Fruit fly (Drosophila melanogaster): ENCODE data around the gene MsrA.

The MsrA gene

dm6 chr3L:15510787-15511186, at the start of gene MsrA:
TSS of gene MsrA (plus strand) at chr3L:15511052.
- TF ChIP-seq Myc (optimal IDR thresholded peaks at IDR 0.05) (no peak), psq (optimal IDR thresholded peaks at IDR 0.05) (no peak), ttk (optimal IDR thresholded peaks at IDR 0.05) (no peak), insv (optimal IDR thresholded peaks at IDR 0.05) (no peak), h (optimal IDR thresholded peaks at IDR 0.05) (no peak), Sin3A (optimal IDR thresholded peaks at IDR 0.05) (no peak)

- TF ChIP-seq psq (optimal IDR thresholded peaks at IDR 0.05) = no peak
- no peak for TF ChIP-seq h (optimal IDR thresholded peaks at IDR 0.05)
- TF ChIP-seq Myc (optimal IDR thresholded peaks at IDR 0.05) = no peak
- no peak for TF ChIP-seq ttk (optimal IDR thresholded peaks at IDR 0.05)
- TF ChIP-seq Sin3A (optimal IDR thresholded peaks at IDR 0.05) = no peak
- TF ChIP-seq insv (optimal IDR thresholded peaks at IDR 0.05) = no peak
These were observed 36.8 kb upstream of the MsrA start, which contains the start of gene cocoon for dm6 chr3L:15474010-15474409. TSS of gene cocoon (minus strand) at chr3L:15474110.

- no peak for TF ChIP-seq Sin3A (optimal IDR thresholded peaks at IDR 0.05)
- TF ChIP-seq ttk (optimal IDR thresholded peaks at IDR 0.05) = no peak
- TF ChIP-seq h (optimal IDR thresholded peaks at IDR 0.05) = no peak
- TF ChIP-seq Myc (optimal IDR thresholded peaks at IDR 0.05) = no peak
- no peak for TF ChIP-seq psq (optimal IDR thresholded peaks at IDR 0.05)
- TF ChIP-seq insv (optimal IDR thresholded peaks at IDR 0.05) = no peak
These were observed 25.6 kb upstream of the MsrA start, which contains the start of gene Ran-like for dm6 chr3L:15485302-15485701. TSS of gene Ran-like (minus strand) at chr3L:15485402.

- TF ChIP-seq psq (optimal IDR thresholded peaks at IDR 0.05) (no peak), ttk (optimal IDR thresholded peaks at IDR 0.05) (no peak), h (optimal IDR thresholded peaks at IDR 0.05) (no peak), Sin3A (optimal IDR thresholded peaks at IDR 0.05) (no peak), Myc (optimal IDR thresholded peaks at IDR 0.05) (no peak), insv (optimal IDR thresholded peaks at IDR 0.05) (no peak)
These were observed 16.8 kb upstream of the MsrA start for dm6 chr3L:15493886-15494598.

dm6 chr3L:15494599-15495271, 16.1 kb upstream of the MsrA start:
- TF ChIP-seq Sin3A (optimal IDR thresholded peaks at IDR 0.05) (no peak), h (optimal IDR thresholded peaks at IDR 0.05) (no peak), insv (optimal IDR thresholded peaks at IDR 0.05) (no peak), ttk (optimal IDR thresholded peaks at IDR 0.05) (no peak)

- no peak for TF ChIP-seq insv (optimal IDR thresholded peaks at IDR 0.05)
- no peak for TF ChIP-seq Sin3A (optimal IDR thresholded peaks at IDR 0.05)
- TF ChIP-seq ttk (optimal IDR thresholded peaks at IDR 0.05) = no peak
- no peak for TF ChIP-seq psq (optimal IDR thresholded peaks at IDR 0.05)
- TF ChIP-seq h (optimal IDR thresholded peaks at IDR 0.05) = no peak
- no peak for TF ChIP-seq Myc (optimal IDR thresholded peaks at IDR 0.05)
These were observed 15.4 kb upstream of the MsrA start, which contains the start of gene CG12355 for dm6 chr3L:15495449-15495848. TSS of gene CG12355 (minus strand) at chr3L:15495549.

dm6 chr3L:15496274-15496673, 14.6 kb upstream of the MsrA start, which contains the start of gene CG13455:
TSS of gene CG13455 (plus strand) at chr3L:15496574.
- no peak for TF ChIP-seq h (optimal IDR thresholded peaks at IDR 0.05)
- no peak for TF ChIP-seq Myc (optimal IDR thresholded peaks at IDR 0.05)
- TF ChIP-seq psq (optimal IDR thresholded peaks at IDR 0.05) = no peak
- no peak for TF ChIP-seq Sin3A (optimal IDR thresholded peaks at IDR 0.05)
- TF ChIP-seq insv (optimal IDR thresholded peaks at IDR 0.05) = no peak
- TF ChIP-seq ttk (optimal IDR thresholded peaks at IDR 0.05) = no peak

dm6 chr3L:15497902-15498301, 12.9 kb upstream of the MsrA start, which contains the start of gene CG7276:
TSS of gene CG7276 (plus strand) at chr3L:15498202.
- no peak for TF ChIP-seq h (optimal IDR thresholded peaks at IDR 0.05)

dm6 chr3L:15498745-15499144, 12.1 kb upstream of the MsrA start, which contains the start of gene CG7275:
TSS of gene CG7275 (plus strand) at chr3L:15498959.
- TF ChIP-seq Myc (optimal IDR thresholded peaks at IDR 0.05) = no peak
- TF ChIP-seq Sin3A (optimal IDR thresholded peaks at IDR 0.05) = no peak
- no peak for TF ChIP-seq insv (optimal IDR thresholded peaks at IDR 0.05)
- TF ChIP-seq h (optimal IDR thresholded peaks at IDR 0.05) = no peak
- TF ChIP-seq psq (optimal IDR thresholded peaks at IDR 0.05) = no peak
- no peak for TF ChIP-seq ttk (optimal IDR thresholded peaks at IDR 0.05)

dm6 chr3L:15500813-15501645, 9.8 kb upstream of the MsrA start, which contains the start of gene CG7272:
TSS of gene CG7272 (plus strand) at chr3L:15500938.
- TF ChIP-seq psq (optimal IDR thresholded peaks at IDR 0.05) (no peak), ttk (optimal IDR thresholded peaks at IDR 0.05) (no peak), h (optimal IDR thresholded peaks at IDR 0.05) (no peak), insv (optimal IDR thresholded peaks at IDR 0.05) (no peak), Sin3A (optimal IDR thresholded peaks at IDR 0.05) (no peak), Myc (optimal IDR thresholded peaks at IDR 0.05) (no peak)

dm6 chr3L:15501646-15501972, 9.2 kb upstream of the MsrA start:
- TF ChIP-seq Sin3A (optimal IDR thresholded peaks at IDR 0.05) (no peak), h (optimal IDR thresholded peaks at IDR 0.05) (no peak), psq (optimal IDR thresholded peaks at IDR 0.05) (no peak), insv (optimal IDR thresholded peaks at IDR 0.05) (no peak), ttk (optimal IDR thresholded peaks at IDR 0.05) (no peak), Myc (optimal IDR thresholded peaks at IDR 0.05) (no peak)

- TF ChIP-seq psq (optimal IDR thresholded peaks at IDR 0.05) = no peak
- no peak for TF ChIP-seq h (optimal IDR thresholded peaks at IDR 0.05)
- no peak for TF ChIP-seq Sin3A (optimal IDR thresholded peaks at IDR 0.05)
- TF ChIP-seq Myc (optimal IDR thresholded peaks at IDR 0.05) = no peak
- no peak for TF ChIP-seq insv (optimal IDR thresholded peaks at IDR 0.05)
- TF ChIP-seq ttk (optimal IDR thresholded peaks at IDR 0.05) = no peak
These were observed 8.6 kb upstream of the MsrA start for dm6 chr3L:15502256-15502655.
